Fruit fly (Drosophila melanogaster) whole organism, wandering third instar larva: ENCODE results near the gene Cda5.

ENCODE experiments used
- Abd-B ChIP-seq: fragments of >200 bp; optimal IDR thresholded peaks from 2 replicates; lab custom pipeline; 2017; ENCODE audit warnings: missing biosample characterization, missing genetic modification characterization
- CG32264 ChIP-seq: fragments of 200-800 bp; sonication (Bioruptor generic); optimal IDR thresholded peaks from 2 replicates; lab custom pipeline; 2016; ENCODE audit warnings: missing biosample characterization, missing genetic modification characterization
- CG9705 ChIP-seq: fragments of 200-800 bp; sonication (Bioruptor generic); optimal IDR thresholded peaks from 2 replicates; lab custom pipeline; 2018; ENCODE audit warnings: missing biosample characterization, mild to moderate bottlenecking, missing genetic modification characterization
- CrebA ChIP-seq: fragments of 200-800 bp; sonication (Bioruptor generic); optimal IDR thresholded peaks from 2 replicates; lab custom pipeline; 2016; ENCODE audit warnings: missing biosample characterization, mild to moderate bottlenecking, missing genetic modification characterization, borderline replicate concordance
- Dfd ChIP-seq: fragments of >200 bp; optimal IDR thresholded peaks from 2 replicates; lab custom pipeline; 2017; ENCODE audit warnings: missing biosample characterization, missing genetic modification characterization
- Dif ChIP-seq: fragments of 200-275, 200-300 bp; sonication (Bioruptor generic); optimal IDR thresholded peaks from 2 replicates; lab custom pipeline; 2018; ENCODE audit warnings: missing biosample characterization, missing genetic modification characterization; ENCODE audit not compliant: partially characterized antibody
- GATAd ChIP-seq: sonication (Bioruptor generic); optimal IDR thresholded peaks from 2 replicates; lab custom pipeline; 2016; ENCODE audit warnings: missing biosample characterization, missing genetic modification characterization
- HLH106 ChIP-seq: fragments of 200-800 bp; optimal IDR thresholded peaks from 3 replicates; lab custom pipeline; 2019; ENCODE audit warnings: missing biosample characterization, mild to moderate bottlenecking, missing genetic modification characterization, moderate library complexity
- Hnf4 ChIP-seq: fragments of 200-800 bp; sonication (Bioruptor generic); optimal IDR thresholded peaks from 2 replicates; lab custom pipeline; 2016; ENCODE audit warnings: missing biosample characterization, mild to moderate bottlenecking, missing genetic modification characterization
- Hr78 ChIP-seq: fragments of >200 bp; optimal IDR thresholded peaks from 2 replicates; lab custom pipeline; 2017; ENCODE audit warnings: missing biosample characterization, missing genetic modification characterization
- Hr83 ChIP-seq: fragments of 200-300 bp; sonication (Bioruptor generic); optimal IDR thresholded peaks from 2 replicates; lab custom pipeline; 2016; ENCODE audit warnings: missing biosample characterization, mild to moderate bottlenecking, missing genetic modification characterization, moderate library complexity; ENCODE audit not compliant: poor library complexity, severe bottlenecking
- Jra ChIP-seq: sonication (Bioruptor generic); optimal IDR thresholded peaks from 2 replicates; lab custom pipeline; 2016; ENCODE audit warnings: missing biosample characterization, missing genetic modification characterization
- Mio ChIP-seq: sonication (Bioruptor generic); optimal IDR thresholded peaks from 2 replicates; lab custom pipeline; 2016; ENCODE audit warnings: missing biosample characterization, missing genetic modification characterization
- Myc ChIP-seq: fragments of >200 bp; optimal IDR thresholded peaks from 2 replicates; lab custom pipeline; 2017
- N ChIP-seq: fragments of >200 bp; optimal IDR thresholded peaks from 2 replicates; lab custom pipeline; 2018; ENCODE audit warnings: missing biosample characterization, missing external identifiers, missing genetic modification characterization
- OdsH ChIP-seq: fragments of 200-800 bp; sonication (Bioruptor generic); optimal IDR thresholded peaks from 2 replicates; lab custom pipeline; 2016; ENCODE audit warnings: missing biosample characterization, mild to moderate bottlenecking, missing genetic modification characterization
- Rel ChIP-seq, 2 experiments: fragments of 200-800 bp; sonication (Bioruptor generic) in 1 of 2; optimal IDR thresholded peaks; 2 replicates in 1 of 2; 3 replicates in 1 of 2; lab custom pipeline; 2016 to 2019; ENCODE audit warnings: mild to moderate bottlenecking in 2 of 2, missing biosample characterization in 2 of 2, missing genetic modification characterization in 2 of 2, moderate library complexity in 1 of 2
- Sp1 ChIP-seq: fragments of 200-800 bp; sonication (Bioruptor generic); optimal IDR thresholded peaks from 3 replicates; lab custom pipeline; 2019; ENCODE audit warnings: missing biosample characterization, mild to moderate bottlenecking, missing genetic modification characterization, moderate library complexity
- Vsx2 ChIP-seq: fragments of 200-300, 225-300 bp; sonication (Bioruptor generic); optimal IDR thresholded peaks from 2 replicates; lab custom pipeline; 2018; ENCODE audit warnings: missing biosample characterization, missing genetic modification characterization; ENCODE audit not compliant: partially characterized antibody
- br ChIP-seq: fragments of 200-800 bp; sonication (Bioruptor generic); optimal IDR thresholded peaks from 2 replicates; lab custom pipeline; 2016; ENCODE audit warnings: missing biosample characterization, missing genetic modification characterization
- brk ChIP-seq: fragments of 200-800 bp; sonication (Bioruptor generic); optimal IDR thresholded peaks from 2 replicates; lab custom pipeline; 2016; ENCODE audit warnings: missing biosample characterization, mild to moderate bottlenecking, missing genetic modification characterization
- dl ChIP-seq, 2 experiments: fragments of 175-275, 200-275 bp in 1 of 2; fragments of 200-275 bp in 1 of 2; sonication (Bioruptor generic); optimal IDR thresholded peaks; lab custom pipeline; 2018; ENCODE audit warnings: mild to moderate bottlenecking in 2 of 2, missing biosample characterization in 2 of 2, missing genetic modification characterization in 2 of 2, moderate library complexity in 2 of 2; ENCODE audit not compliant: partially characterized antibody in 2 of 2, insufficient read depth in 1 of 2
- dmrt93B ChIP-seq: fragments of 200-800 bp; sonication (Bioruptor generic); optimal IDR thresholded peaks from 2 replicates; lab custom pipeline; 2018; ENCODE audit warnings: missing biosample characterization, mild to moderate bottlenecking, missing genetic modification characterization
- dsf ChIP-seq: sonication (Bioruptor generic); optimal IDR thresholded peaks from 2 replicates; lab custom pipeline; 2016; ENCODE audit warnings: missing biosample characterization, missing genetic modification characterization, borderline replicate concordance
- ey ChIP-seq: fragments of 200-800 bp; sonication (Bioruptor generic); optimal IDR thresholded peaks from 2 replicates; lab custom pipeline; 2016; ENCODE audit warnings: missing biosample characterization, missing genetic modification characterization
- foxo ChIP-seq, 2 experiments: fragments of 200-800 bp; sonication (Bioruptor generic); optimal IDR thresholded peaks; 2 replicates in 1 of 2; 3 replicates in 1 of 2; lab custom pipeline; 2016 to 2017; ENCODE audit warnings: missing biosample characterization in 2 of 2, missing genetic modification characterization in 2 of 2
- fru ChIP-seq: fragments of 200-800 bp; sonication (Bioruptor generic); optimal IDR thresholded peaks from 3 replicates; lab custom pipeline; 2016; ENCODE audit warnings: missing biosample characterization, mild to moderate bottlenecking, missing genetic modification characterization
- h ChIP-seq: fragments of 200-800 bp; sonication (Bioruptor generic); optimal IDR thresholded peaks from 3 replicates; lab custom pipeline; 2016; ENCODE audit warnings: missing biosample characterization, mild to moderate bottlenecking, missing genetic modification characterization
- jim ChIP-seq: fragments of 175-275, 200-325 bp; sonication (Bioruptor generic); optimal IDR thresholded peaks from 2 replicates; lab custom pipeline; 2016; ENCODE audit warnings: missing biosample characterization, mild to moderate bottlenecking, missing genetic modification characterization
- lola ChIP-seq: fragments of >200 bp; optimal IDR thresholded peaks from 2 replicates; lab custom pipeline; 2017; ENCODE audit warnings: missing biosample characterization, missing genetic modification characterization
- pan ChIP-seq: fragments of >200 bp; optimal IDR thresholded peaks from 2 replicates; lab custom pipeline; 2017
- psq ChIP-seq: fragments of 200-800 bp; sonication (Bioruptor generic); optimal IDR thresholded peaks from 3 replicates; lab custom pipeline; 2017; ENCODE audit warnings: missing biosample characterization, mild to moderate bottlenecking, missing genetic modification characterization, moderate library complexity
- rgr ChIP-seq: fragments of 200-800 bp; sonication (Bioruptor generic); optimal IDR thresholded peaks from 3 replicates; lab custom pipeline; 2016; ENCODE audit warnings: missing biosample characterization, mild to moderate bottlenecking, missing genetic modification characterization
- sage ChIP-seq: fragments of 200-800 bp; sonication (Bioruptor generic); optimal IDR thresholded peaks from 2 replicates; lab custom pipeline; 2016; ENCODE audit warnings: missing biosample characterization, mild to moderate bottlenecking, missing genetic modification characterization
- sv ChIP-seq: fragments of 200-800 bp; sonication (Bioruptor generic); optimal IDR thresholded peaks from 3 replicates; lab custom pipeline; 2016; ENCODE audit warnings: missing biosample characterization, missing genetic modification characterization
- tai ChIP-seq: sonication (Bioruptor generic); optimal IDR thresholded peaks from 2 replicates; lab custom pipeline; 2016; ENCODE audit warnings: missing biosample characterization, missing genetic modification characterization
- usp ChIP-seq: fragments of >200 bp; optimal IDR thresholded peaks from 2 replicates; lab custom pipeline; 2017; ENCODE audit warnings: missing biosample characterization, missing genetic modification characterization
- woc ChIP-seq: sonication (Bioruptor generic); optimal IDR thresholded peaks from 2 replicates; lab custom pipeline; 2016; ENCODE audit warnings: missing biosample characterization, mild to moderate bottlenecking, missing genetic modification characterization

Gene Cda5

DNA sequence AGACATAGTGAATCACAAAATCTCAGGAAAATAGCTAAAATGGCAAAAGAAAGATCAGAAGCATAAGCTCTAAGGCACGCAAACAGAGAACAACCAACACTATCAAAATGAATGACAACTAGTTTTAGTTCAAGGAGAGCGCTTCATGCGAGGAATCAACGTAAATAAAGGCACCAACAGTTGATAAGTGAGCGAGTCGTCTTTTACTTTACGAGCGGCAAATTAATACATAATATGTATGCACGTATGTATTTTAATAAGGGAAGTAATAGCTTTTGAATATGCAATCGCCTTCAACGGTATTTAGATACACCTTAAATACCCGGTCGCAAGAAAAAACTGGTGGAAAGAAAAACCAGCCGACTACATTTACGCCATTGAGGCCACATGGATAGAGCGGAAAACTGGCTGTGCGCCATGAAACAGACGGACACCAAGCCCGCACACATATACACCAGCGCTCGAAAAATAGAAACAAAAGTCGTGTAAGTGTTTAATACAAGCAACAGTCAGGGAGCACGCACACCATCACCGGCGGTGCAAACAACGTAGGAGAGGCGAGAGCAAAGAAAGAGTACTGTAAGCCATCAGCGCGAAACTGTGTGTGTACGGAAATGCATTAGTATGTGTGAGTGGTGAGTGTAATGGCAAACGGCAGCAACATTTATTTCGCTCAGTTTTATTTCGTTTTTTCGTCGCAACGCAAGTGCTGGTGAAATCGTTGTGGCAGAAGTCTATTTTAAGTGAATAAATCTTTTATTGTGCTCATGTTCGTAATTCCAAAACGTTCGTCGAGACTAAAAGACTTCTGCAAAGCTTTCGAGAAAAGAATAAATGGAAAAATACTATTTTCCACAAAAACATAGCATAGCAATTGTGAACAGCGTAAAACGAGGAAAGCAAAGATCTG lies 1.4 kb upstream of the Cda5 start, which contains the start of gene dbr:
TSS of gene dbr (plus strand) at position 114 of the 910 bp plus-strand sequence.
- TF ChIP-seq pan (lab: Kevin White, UChicago) (no peak), foxo (GFP tag; optimal IDR thresholded peaks at IDR 0.05; lab: Kevin White, UChicago) (peak in 1 of 2 experiments; percentile 20), dl (GFP tag; optimal IDR thresholded peaks at IDR 0.05; lab: Kevin White, UChicago; ENCODE audit: insufficient read depth in 1 of 2, partially characterized antibody in 2 of 2) (peak; percentile 78 to 88), CG9705 (GFP tag; lab: Kevin White, UChicago) (no peak), dsf (GFP tag; lab: Kevin White, UChicago) (peak; percentile 3), h (GFP tag; lab: Kevin White, UChicago) (no peak), Hr83 (GFP tag; lab: Kevin White, UChicago) (peak; percentile 47), ey (GFP tag; lab: Kevin White, UChicago) (no peak), fru (GFP tag; lab: Kevin White, UChicago) (no peak), CrebA (GFP tag; lab: Kevin White, UChicago) (peak; percentile 62), sv (GFP tag; lab: Kevin White, UChicago) (no peak), psq (peak; percentile 80), N (GFP tag; lab: Kevin White, UChicago) (peak; percentile 84), Hr78 (GFP tag; lab: Kevin White, UChicago) (no peak), HLH106 (tag; lab: Kevin White, UChicago) (peak; percentile 10), GATAd (GFP tag; lab: Kevin White, UChicago) (no peak), dmrt93B (GFP tag; lab: Kevin White, UChicago) (no peak), CG32264 (GFP tag; lab: Kevin White, UChicago) (no peak), Hnf4 (GFP tag; lab: Kevin White, UChicago) (peak; percentile 25), rgr (no peak), Dif (GFP tag; lab: Kevin White, UChicago) (peak; percentile 86), lola (GFP tag; lab: Kevin White, UChicago) (no peak), Abd-B (GFP tag; lab: Kevin White, UChicago) (no peak), Sp1 (GFP tag; lab: Kevin White, UChicago) (peak; percentile 55), tai (GFP tag; lab: Kevin White, UChicago) (peak; percentile 44), Rel (GFP tag; optimal IDR thresholded peaks at IDR 0.05; lab: Kevin White, UChicago) (peak; percentile 82), Rel (tag; optimal IDR thresholded peaks at IDR 0.05; lab: Kevin White, UChicago) (no peak), br (GFP tag; lab: Kevin White, UChicago) (no peak), Dfd (GFP tag; lab: Kevin White, UChicago) (no peak), Jra (GFP tag; lab: Kevin White, UChicago) (peak; percentile 28), OdsH (GFP tag; lab: Kevin White, UChicago) (peak; percentile 13), sage (no peak), jim (GFP tag; lab: Kevin White, UChicago) (no peak), Vsx2 (no peak), woc (GFP tag; lab: Kevin White, UChicago) (no peak), brk (GFP tag; lab: Kevin White, UChicago) (peak; percentile 47), Mio (GFP tag; lab: Kevin White, UChicago) (no peak), usp (GFP tag; lab: Kevin White, UChicago) (no peak), Myc (no peak)
